Worm (Caenorhabditis elegans) whole organism, young adult: ENCODE measurements around the gene coa-3.

Source experiments
- ceh-91 ChIP-seq: fragments of 200-800 bp; sonication (Bioruptor generic); IDR thresholded peaks from 2 replicates; pipeline ENCODE4 v1.3.6; 2022; ENCODE audit warnings: missing genetic modification reagents, missing genetic modification characterization, missing compliant biosample characterization
- hrde-1 ChIP-seq: sonication (generic microtip); optimal IDR thresholded peaks from 2 replicates; lab custom pipeline; 2016; ENCODE audit warnings: missing genetic modification characterization, mild to moderate bottlenecking, missing compliant biosample characterization, moderate library complexity, missing genotype, missing genetic modification reagents, borderline replicate concordance
- lir-1 ChIP-seq: fragments of 200-800 bp; sonication (Bioruptor generic); conservative IDR thresholded peaks from 2 replicates; pipeline ENCODE4 v1.3.6; 2022; ENCODE audit warnings: missing genetic modification reagents, missing genetic modification characterization, missing compliant biosample characterization
- nfya-1 ChIP-seq: sonication (generic microtip); optimal IDR thresholded peaks from 2 replicates; lab custom pipeline; 2017; ENCODE audit warnings: antibody characterized with exemption, missing compliant biosample characterization, missing genetic modification characterization, borderline replicate concordance; ENCODE audit not compliant: insufficient read depth
- nhr-27 ChIP-seq: fragments of 200-800 bp; sonication (Bioruptor generic); optimal IDR thresholded peaks from 2 replicates; lab custom pipeline; 2018; ENCODE audit warnings: mild to moderate bottlenecking, missing genetic modification characterization, moderate library complexity, missing compliant biosample characterization
- nhr-90 ChIP-seq: sonication (generic microtip); optimal IDR thresholded peaks from 2 replicates; lab custom pipeline; 2016; ENCODE audit warnings: missing genotype, mild to moderate bottlenecking, missing genetic modification characterization, missing compliant biosample characterization
- somi-1 ChIP-seq: fragments of 200-800 bp; sonication (Bioruptor generic); optimal IDR thresholded peaks from 2 replicates; lab custom pipeline; 2018; ENCODE audit warnings: mild to moderate bottlenecking, missing genetic modification characterization, missing compliant biosample characterization
- unc-130 ChIP-seq: sonication (generic microtip); optimal IDR thresholded peaks from 2 replicates; lab custom pipeline; 2016; ENCODE audit warnings: missing genetic modification reagents, missing genetic modification characterization, missing compliant biosample characterization

DNA sequence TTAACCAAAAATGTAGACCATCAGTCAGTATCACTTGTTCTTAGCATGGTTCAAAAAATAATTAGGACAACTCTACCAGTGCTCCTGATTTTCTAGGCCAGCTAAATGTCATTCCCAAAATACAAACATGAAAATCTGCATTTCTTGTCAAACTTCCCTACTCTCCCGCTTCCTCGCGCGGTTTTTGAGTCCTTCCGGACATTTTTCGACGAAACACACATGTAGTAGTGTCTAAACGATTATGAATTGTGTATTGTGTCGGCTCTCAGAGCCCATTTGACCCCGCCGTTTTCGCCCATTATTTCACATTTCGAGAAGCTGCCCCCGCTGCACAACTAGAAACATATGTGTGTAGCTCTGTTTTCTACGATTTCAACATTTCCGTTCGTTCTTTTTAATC lies 24.2 kb upstream of the coa-3 start, which contains the start of gene F35D11.1:
- TF ChIP-seq hrde-1: no peak
- TF ChIP-seq nhr-90: no peak
- no peak for TF ChIP-seq somi-1 (GFP tag; lab: Kevin White, UChicago)
- no peak for TF ChIP-seq lir-1
- TF ChIP-seq unc-130 (GFP tag; lab: Kevin White, UChicago): no peak
- TF ChIP-seq ceh-91 (GFP tag; lab: Robert Waterston, UW): no peak
- TF ChIP-seq nhr-27 (tag; lab: Kevin White, UChicago): no peak
- TF ChIP-seq nfya-1 (tag; lab: Kevin White, UChicago): no peak
